Worm (Caenorhabditis elegans) whole organism, young adult: ENCODE results near the gene ZK829.3.

Experiments
- B0336.3 ChIP-seq: fragments of 200-800 bp; sonication (Bioruptor generic); IDR thresholded peaks from 2 replicates; pipeline ENCODE4 v1.3.6; 2022; ENCODE audit warnings: missing genetic modification characterization, missing compliant biosample characterization
- F37B4.10 ChIP-seq: fragments of 200-800 bp; sonication (Bioruptor generic); IDR thresholded peaks from 2 replicates; pipeline ENCODE4 v1.3.6; 2022; ENCODE audit warnings: missing genetic modification characterization, missing compliant biosample characterization
- F39B2.1 ChIP-seq: fragments of 200-800 bp; sonication (Bioruptor generic); IDR thresholded peaks from 2 replicates; pipeline ENCODE4 v1.3.6; 2022; ENCODE audit warnings: missing genetic modification reagents, missing genetic modification characterization, missing compliant biosample characterization
- F57C9.4 ChIP-seq: sonication (generic microtip); optimal IDR thresholded peaks from 2 replicates; lab custom pipeline; 2017; ENCODE audit warnings: mild to moderate bottlenecking, missing genetic modification characterization, missing compliant biosample characterization
- T26A5.8 ChIP-seq: sonication (generic microtip); optimal IDR thresholded peaks from 2 replicates; lab custom pipeline; 2016; ENCODE audit warnings: missing genetic modification characterization, missing compliant biosample characterization
- Y53F4B.3 ChIP-seq: fragments of 200-800 bp; sonication (Bioruptor generic); IDR thresholded peaks from 2 replicates; pipeline ENCODE4 v1.3.6; 2022; ENCODE audit warnings: missing genetic modification reagents, missing genetic modification characterization, missing compliant biosample characterization
- akir-1 ChIP-seq: fragments of 200-800 bp; sonication (Bioruptor generic); optimal IDR thresholded peaks from 2 replicates; lab custom pipeline; 2018; ENCODE audit warnings: mild to moderate bottlenecking, missing genetic modification characterization, moderate library complexity, missing compliant biosample characterization
- aptf-3 ChIP-seq: fragments of 200-800 bp; sonication (Bioruptor generic); IDR thresholded peaks from 2 replicates; pipeline ENCODE4 v1.3.6; 2022; ENCODE audit warnings: missing genetic modification characterization, missing compliant biosample characterization
- athp-1 ChIP-seq: sonication (generic microtip); optimal IDR thresholded peaks from 2 replicates; lab custom pipeline; 2017; ENCODE audit warnings: mild to moderate bottlenecking, missing genetic modification characterization, missing compliant biosample characterization
- attf-3 ChIP-seq: fragments of 200-800 bp; sonication (Bioruptor generic); conservative IDR thresholded peaks from 2 replicates; pipeline ENCODE4 v1.3.6; 2022; ENCODE audit warnings: missing genetic modification reagents, missing genetic modification characterization, missing compliant biosample characterization
- attf-5 ChIP-seq: fragments of 200-800 bp; sonication (Bioruptor generic); optimal IDR thresholded peaks from 2 replicates; lab custom pipeline; 2018; ENCODE audit warnings: mild to moderate bottlenecking, missing genetic modification characterization, missing compliant biosample characterization
- attf-6 ChIP-seq: fragments of 200-800 bp; sonication (Bioruptor generic); IDR thresholded peaks from 2 replicates; pipeline ENCODE4 v1.3.6; 2022; ENCODE audit warnings: missing genetic modification reagents, missing genetic modification characterization, missing compliant biosample characterization
- bed-2 ChIP-seq: fragments of 200-800 bp; sonication (Bioruptor generic); IDR thresholded peaks from 2 replicates; pipeline ENCODE4 v1.3.6; 2022; ENCODE audit warnings: missing genetic modification reagents, missing genetic modification characterization, missing compliant biosample characterization
- cebp-2 ChIP-seq: fragments of 200-800 bp; sonication (Bioruptor generic); IDR thresholded peaks from 2 replicates; pipeline ENCODE4 v1.3.6; 2022; ENCODE audit warnings: missing genetic modification characterization, missing compliant biosample characterization
- ceh-40 ChIP-seq: fragments of 200-800 bp; sonication (Bioruptor generic); IDR thresholded peaks from 2 replicates; pipeline ENCODE4 v1.3.6; 2022; ENCODE audit warnings: missing genetic modification characterization, missing compliant biosample characterization
- ceh-58 ChIP-seq: fragments of 200-800 bp; sonication (Bioruptor generic); IDR thresholded peaks from 2 replicates; pipeline ENCODE4 v1.3.6; 2022; ENCODE audit warnings: missing genetic modification characterization, missing compliant biosample characterization
- die-1 ChIP-seq: sonication (generic microtip); optimal IDR thresholded peaks from 2 replicates; lab custom pipeline; 2016; ENCODE audit warnings: missing genotype, mild to moderate bottlenecking, missing genetic modification characterization, missing compliant biosample characterization
- dpff-1 ChIP-seq: sonication (generic microtip); optimal IDR thresholded peaks from 2 replicates; lab custom pipeline; 2017; ENCODE audit warnings: mild to moderate bottlenecking, missing genetic modification characterization, missing compliant biosample characterization
- dpl-1 ChIP-seq: fragments of 150-350 bp; optimal IDR thresholded peaks from 2 replicates; lab custom pipeline; 2014; ENCODE audit warnings: missing biosample characterization, missing genetic modification reagents, missing genetic modification characterization
- egl-44 ChIP-seq: fragments of 200-800 bp; sonication (Bioruptor generic); IDR thresholded peaks from 2 replicates; pipeline ENCODE4 v1.3.6; 2022; ENCODE audit warnings: missing genetic modification reagents, missing genetic modification characterization, missing compliant biosample characterization
- egrh-3 ChIP-seq: fragments of 200-800 bp; sonication (Bioruptor generic); IDR thresholded peaks from 2 replicates; pipeline ENCODE4 v1.3.6; 2022; ENCODE audit warnings: missing genetic modification reagents, missing genetic modification characterization, missing compliant biosample characterization
- ets-4 ChIP-seq: fragments of 200-800 bp; sonication (Bioruptor generic); optimal IDR thresholded peaks from 2 replicates; lab custom pipeline; 2018; ENCODE audit warnings: mild to moderate bottlenecking, missing genetic modification characterization, missing compliant biosample characterization
- fkh-3 ChIP-seq: sonication (generic microtip); optimal IDR thresholded peaks from 2 replicates; lab custom pipeline; 2016; ENCODE audit warnings: mild to moderate bottlenecking, missing genetic modification characterization, missing compliant biosample characterization
- hmg-20 ChIP-seq: fragments of 200-800 bp; sonication (Bioruptor generic); IDR thresholded peaks from 2 replicates; pipeline ENCODE4 v1.3.6; 2022; ENCODE audit warnings: missing genetic modification reagents, missing genetic modification characterization, missing compliant biosample characterization
- let-607 ChIP-seq, 2 experiments: fragments of 200-800 bp in 1 of 2; sonication (Bioruptor generic) in 1 of 2; sonication (generic microtip) in 1 of 2; optimal IDR thresholded peaks; 2 replicates each; lab custom pipeline; 2016 to 2018; ENCODE audit warnings: mild to moderate bottlenecking in 2 of 2, missing compliant biosample characterization in 2 of 2, missing genetic modification characterization in 2 of 2, moderate library complexity in 2 of 2, missing genotype in 1 of 2
- lin-26 ChIP-seq: fragments of 200-800 bp; sonication (Bioruptor generic); IDR thresholded peaks from 2 replicates; pipeline ENCODE4 v1.3.6; 2022; ENCODE audit warnings: missing genetic modification reagents, missing genetic modification characterization, missing compliant biosample characterization
- lin-40 ChIP-seq: sonication (generic microtip); optimal IDR thresholded peaks from 2 replicates; lab custom pipeline; 2016; ENCODE audit warnings: missing genetic modification characterization, mild to moderate bottlenecking, missing compliant biosample characterization, missing genotype, missing genetic modification reagents
- lsy-27 ChIP-seq: sonication (generic microtip); optimal IDR thresholded peaks from 2 replicates; lab custom pipeline; 2017; ENCODE audit warnings: missing genetic modification characterization, mild to moderate bottlenecking, missing compliant biosample characterization, antibody characterized with exemption, missing genotype, borderline replicate concordance; ENCODE audit not compliant: insufficient read depth
- madf-10 ChIP-seq: sonication (generic microtip); optimal IDR thresholded peaks from 2 replicates; lab custom pipeline; 2016; ENCODE audit warnings: mild to moderate bottlenecking, missing genetic modification characterization, missing compliant biosample characterization
- madf-3 ChIP-seq: fragments of 200-800 bp; sonication (Bioruptor generic); IDR thresholded peaks from 2 replicates; pipeline ENCODE4 v1.3.6; 2022; ENCODE audit warnings: missing genetic modification reagents, missing genetic modification characterization, missing compliant biosample characterization
- mel-28 ChIP-seq: sonication (generic microtip); optimal IDR thresholded peaks from 2 replicates; lab custom pipeline; 2016; ENCODE audit warnings: borderline replicate concordance, mild to moderate bottlenecking, missing genetic modification characterization, missing compliant biosample characterization
- mxl-1 ChIP-seq: sonication (generic microtip); optimal IDR thresholded peaks from 2 replicates; lab custom pipeline; 2016; ENCODE audit warnings: missing genetic modification characterization, missing compliant biosample characterization
- nfya-1 ChIP-seq: sonication (generic microtip); optimal IDR thresholded peaks from 2 replicates; lab custom pipeline; 2017; ENCODE audit warnings: antibody characterized with exemption, missing compliant biosample characterization, missing genetic modification characterization, borderline replicate concordance; ENCODE audit not compliant: insufficient read depth
- nfya-2 ChIP-seq: fragments of 200-800 bp; sonication (Bioruptor generic); IDR thresholded peaks from 2 replicates; pipeline ENCODE4 v1.3.6; 2022; ENCODE audit warnings: missing genetic modification reagents, missing genetic modification characterization, missing compliant biosample characterization
- nfyb-1 ChIP-seq: fragments of 200-800 bp; sonication (Bioruptor generic); IDR thresholded peaks from 2 replicates; pipeline ENCODE4 v1.3.6; 2022; ENCODE audit warnings: missing genetic modification reagents, missing genetic modification characterization, missing compliant biosample characterization
- nhr-179 ChIP-seq: sonication (generic microtip); optimal IDR thresholded peaks from 2 replicates; lab custom pipeline; 2016; ENCODE audit warnings: mild to moderate bottlenecking, missing genetic modification characterization, missing compliant biosample characterization
- pbrm-1 ChIP-seq: fragments of 200-800 bp; sonication (Bioruptor generic); IDR thresholded peaks from 2 replicates; pipeline ENCODE4 v1.3.6; 2022; ENCODE audit warnings: missing genetic modification reagents, missing genetic modification characterization, missing compliant biosample characterization
- repo-1 ChIP-seq: sonication (generic microtip); optimal IDR thresholded peaks from 2 replicates; lab custom pipeline; 2017; ENCODE audit warnings: mild to moderate bottlenecking, missing genetic modification characterization, missing compliant biosample characterization
- sdz-38 ChIP-seq: sonication (generic microtip); optimal IDR thresholded peaks from 2 replicates; lab custom pipeline; 2016; ENCODE audit warnings: missing genotype, missing genetic modification characterization, missing compliant biosample characterization
- snpc-4 ChIP-seq, 5 experiments: fragments of 150-350 bp in 1 of 5; sonication (generic microtip) in 4 of 5; optimal IDR thresholded peaks; 2 replicates each; lab custom pipeline; 2014 to 2018; ENCODE audit warnings: missing genetic modification characterization in 5 of 5, missing biosample characterization in 3 of 5, antibody characterized with exemption in 2 of 5, mild to moderate bottlenecking in 2 of 5, missing compliant biosample characterization in 2 of 5, missing genotype in 2 of 5, moderate library complexity in 2 of 5, missing genetic modification reagents in 1 of 5
- somi-1 ChIP-seq: fragments of 200-800 bp; sonication (Bioruptor generic); optimal IDR thresholded peaks from 2 replicates; lab custom pipeline; 2018; ENCODE audit warnings: mild to moderate bottlenecking, missing genetic modification characterization, missing compliant biosample characterization
- tlf-1 ChIP-seq: fragments of 200-800 bp; sonication (Bioruptor generic); optimal IDR thresholded peaks from 2 replicates; lab custom pipeline; 2018; ENCODE audit warnings: mild to moderate bottlenecking, missing genetic modification characterization, missing compliant biosample characterization
- unc-130 ChIP-seq: sonication (generic microtip); optimal IDR thresholded peaks from 2 replicates; lab custom pipeline; 2016; ENCODE audit warnings: missing genetic modification reagents, missing genetic modification characterization, missing compliant biosample characterization
- unc-62 ChIP-seq: fragments of 150-350 bp; optimal IDR thresholded peaks from 2 replicates; lab custom pipeline; 2014; ENCODE audit warnings: missing biosample characterization, missing genetic modification reagents, missing genetic modification characterization
- xnd-1 ChIP-seq: sonication (generic microtip); optimal IDR thresholded peaks from 2 replicates; lab custom pipeline; 2016; ENCODE audit warnings: missing genotype, missing genetic modification reagents, missing genetic modification characterization, missing compliant biosample characterization
- zfh-2 ChIP-seq: fragments of 200-800 bp; sonication (Bioruptor generic); conservative IDR thresholded peaks from 2 replicates; pipeline ENCODE4 v1.3.6; 2022; ENCODE audit warnings: missing genetic modification reagents, missing genetic modification characterization, missing compliant biosample characterization
- zim-3 ChIP-seq: sonication (generic microtip); optimal IDR thresholded peaks from 2 replicates; lab custom pipeline; 2017; ENCODE audit warnings: mild to moderate bottlenecking, missing genetic modification characterization, moderate library complexity, missing compliant biosample characterization
- ztf-26 ChIP-seq: sonication (generic microtip); optimal IDR thresholded peaks from 2 replicates; lab custom pipeline; 2017; ENCODE audit warnings: missing genetic modification characterization, missing compliant biosample characterization
- ztf-28 ChIP-seq: fragments of 200-800 bp; sonication (Bioruptor generic); IDR thresholded peaks from 2 replicates; pipeline ENCODE4 v1.3.6; 2022; ENCODE audit warnings: missing genetic modification reagents, missing genetic modification characterization, missing compliant biosample characterization

ZK829.3 gene

DNA sequence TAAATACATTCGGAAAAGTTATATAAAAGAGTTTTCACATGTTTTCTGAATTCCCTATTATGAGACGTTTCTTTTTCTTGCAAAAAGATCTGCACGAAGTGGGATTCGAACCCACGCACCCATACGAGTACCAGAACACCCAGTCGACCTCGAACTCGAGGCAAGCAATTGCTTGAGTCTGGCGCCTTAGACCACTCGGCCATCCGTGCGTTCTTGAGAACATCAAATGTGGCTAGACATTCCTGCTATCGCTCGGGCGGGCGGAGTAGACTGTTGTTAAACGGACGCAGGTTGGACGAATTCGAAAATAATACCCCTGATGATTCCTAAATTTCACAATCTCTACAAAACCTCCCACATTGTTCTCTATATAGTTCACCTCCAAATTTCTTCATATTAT lies 17.1 kb downstream of the ZK829.3 start (continued):
- TF ChIP-seq ceh-58 (GFP tag; lab: Robert Waterston, UW) = 0 out of 2 replicates have a peak, but pooled peaks have one; percentile 14
- TF ChIP-seq ceh-40 (GFP tag; lab: Robert Waterston, UW) = no peak
- TF ChIP-seq hmg-20 (GFP tag; lab: Robert Waterston, UW) = no peak
- TF ChIP-seq unc-130 (GFP tag; lab: Kevin White, UChicago) = no peak
- TF ChIP-seq B0336.3 (GFP tag; lab: Robert Waterston, UW) = no peak
- no peak for TF ChIP-seq lin-40 (tag; lab: Kevin White, UChicago)
- TF ChIP-seq ztf-28 (GFP tag; lab: Robert Waterston, UW) = no peak
- 0 out of 2 replicates have a peak, but pooled peaks have one; percentile 56 for TF ChIP-seq madf-3
- no peak for TF ChIP-seq bed-2 (GFP tag; lab: Robert Waterston, UW)
- peak; percentile 78 for TF ChIP-seq pbrm-1
- TF ChIP-seq cebp-2 (GFP tag; lab: Robert Waterston, UW) = no peak
- TF ChIP-seq die-1 (tag; lab: Kevin White, UChicago) = peak; percentile 63
- no peak for TF ChIP-seq F57C9.4
- no peak for TF ChIP-seq sdz-38 (tag; lab: Kevin White, UChicago)
- TF ChIP-seq egl-44 = no peak
- TF ChIP-seq dpl-1 (GFP tag; lab: Kevin White, UChicago) = no peak
- no peak for TF ChIP-seq dpff-1 (tag; lab: Kevin White, UChicago)
- no peak for TF ChIP-seq ets-4 (GFP tag; lab: Kevin White, UChicago)
- TF ChIP-seq zim-3 (tag; lab: Kevin White, UChicago) = peak; percentile 55
- no peak for TF ChIP-seq repo-1 (tag; lab: Kevin White, UChicago)
- peak; percentile 21; the same call in 1 of the 2 replicates for TF ChIP-seq egrh-3
- no peak for TF ChIP-seq mxl-1
- TF ChIP-seq F37B4.10 (GFP tag; lab: Robert Waterston, UW) = no peak
- no peak for TF ChIP-seq akir-1 (GFP tag; lab: Kevin White, UChicago)
- TF ChIP-seq attf-6 (GFP tag; lab: Robert Waterston, UW) = peak; percentile 65; the same call in 1 of the 2 replicates
- TF ChIP-seq let-607 (tag; optimal IDR thresholded peaks at IDR 0.05; lab: Kevin White, UChicago) = no peak
- TF ChIP-seq nfyb-1 = peak; percentile 48; the same call in 1 of the 2 replicates
- TF ChIP-seq nfya-2 (GFP tag; lab: Robert Waterston, UW) = no peak
- no peak for TF ChIP-seq lsy-27 (tag; lab: Kevin White, UChicago)
- TF ChIP-seq madf-10 (tag; lab: Kevin White, UChicago) = peak; percentile 12
- TF ChIP-seq xnd-1 (tag; lab: Kevin White, UChicago) = no peak
- peak; percentile 18 for TF ChIP-seq ztf-26 (tag; lab: Kevin White, UChicago)
- TF ChIP-seq aptf-3 (GFP tag; lab: Robert Waterston, UW) = no peak
- no peak for TF ChIP-seq unc-62 (GFP tag; lab: Kevin White, UChicago)
- no peak for TF ChIP-seq F39B2.1 (GFP tag; lab: Robert Waterston, UW)
- no peak for TF ChIP-seq nfya-1 (tag; lab: Kevin White, UChicago)
- TF ChIP-seq attf-5 (GFP tag; lab: Kevin White, UChicago) = peak; percentile 38
- TF ChIP-seq athp-1 (tag; lab: Kevin White, UChicago) = peak; percentile 16
- TF ChIP-seq fkh-3 (tag; lab: Kevin White, UChicago) = no peak
- TF ChIP-seq somi-1 = no peak
- no peak for TF ChIP-seq nhr-179
- TF ChIP-seq mel-28 = no peak
- TF ChIP-seq zfh-2 = no peak
- TF ChIP-seq T26A5.8 (tag; lab: Kevin White, UChicago) = no peak
- peak; percentile 28 for TF ChIP-seq snpc-4 (GFP tag; optimal IDR thresholded peaks at IDR 0.05; lab: Kevin White, UChicago)
- peak in 3 of 4 experiments; percentile 29 to 75 (median 58) for TF ChIP-seq snpc-4 (tag; optimal IDR thresholded peaks at IDR 0.05; lab: Kevin White, UChicago)
- TF ChIP-seq lin-26 (GFP tag; lab: Robert Waterston, UW) = peak; percentile 51; the same call in 1 of the 2 replicates
- TF ChIP-seq tlf-1 (GFP tag; lab: Kevin White, UChicago) = no peak
- no peak for TF ChIP-seq attf-3 (GFP tag; lab: Robert Waterston, UW)
- no peak for TF ChIP-seq Y53F4B.3
